Fruit fly (Drosophila melanogaster) whole organism, wandering third instar larva: ENCODE results near the gene Uch-L5.
A peak's percentile ranks its signal among the peaks of the same experiment; 100 is the strongest.

ENCODE experiments used
- Abd-B ChIP-seq: fragments of >200 bp; optimal IDR thresholded peaks from 2 replicates; lab custom pipeline; 2017; ENCODE audit warnings: missing biosample characterization, missing genetic modification characterization
- CG32264 ChIP-seq: fragments of 200-800 bp; sonication (Bioruptor generic); optimal IDR thresholded peaks from 2 replicates; lab custom pipeline; 2016; ENCODE audit warnings: missing biosample characterization, missing genetic modification characterization
- CG9705 ChIP-seq: fragments of 200-800 bp; sonication (Bioruptor generic); optimal IDR thresholded peaks from 2 replicates; lab custom pipeline; 2018; ENCODE audit warnings: missing biosample characterization, mild to moderate bottlenecking, missing genetic modification characterization
- CrebA ChIP-seq: fragments of 200-800 bp; sonication (Bioruptor generic); optimal IDR thresholded peaks from 2 replicates; lab custom pipeline; 2016; ENCODE audit warnings: missing biosample characterization, mild to moderate bottlenecking, missing genetic modification characterization, borderline replicate concordance
- Dfd ChIP-seq: fragments of >200 bp; optimal IDR thresholded peaks from 2 replicates; lab custom pipeline; 2017; ENCODE audit warnings: missing biosample characterization, missing genetic modification characterization
- Dif ChIP-seq: fragments of 200-275, 200-300 bp; sonication (Bioruptor generic); optimal IDR thresholded peaks from 2 replicates; lab custom pipeline; 2018; ENCODE audit warnings: missing biosample characterization, missing genetic modification characterization; ENCODE audit not compliant: partially characterized antibody
- GATAd ChIP-seq: sonication (Bioruptor generic); optimal IDR thresholded peaks from 2 replicates; lab custom pipeline; 2016; ENCODE audit warnings: missing biosample characterization, missing genetic modification characterization
- HLH106 ChIP-seq: fragments of 200-800 bp; optimal IDR thresholded peaks from 3 replicates; lab custom pipeline; 2019; ENCODE audit warnings: missing biosample characterization, mild to moderate bottlenecking, missing genetic modification characterization, moderate library complexity
- Hnf4 ChIP-seq: fragments of 200-800 bp; sonication (Bioruptor generic); optimal IDR thresholded peaks from 2 replicates; lab custom pipeline; 2016; ENCODE audit warnings: missing biosample characterization, mild to moderate bottlenecking, missing genetic modification characterization
- Hr78 ChIP-seq: fragments of >200 bp; optimal IDR thresholded peaks from 2 replicates; lab custom pipeline; 2017; ENCODE audit warnings: missing biosample characterization, missing genetic modification characterization
- Hr83 ChIP-seq: fragments of 200-300 bp; sonication (Bioruptor generic); optimal IDR thresholded peaks from 2 replicates; lab custom pipeline; 2016; ENCODE audit warnings: missing biosample characterization, mild to moderate bottlenecking, missing genetic modification characterization, moderate library complexity; ENCODE audit not compliant: poor library complexity, severe bottlenecking
- Jra ChIP-seq: sonication (Bioruptor generic); optimal IDR thresholded peaks from 2 replicates; lab custom pipeline; 2016; ENCODE audit warnings: missing biosample characterization, missing genetic modification characterization
- Mio ChIP-seq: sonication (Bioruptor generic); optimal IDR thresholded peaks from 2 replicates; lab custom pipeline; 2016; ENCODE audit warnings: missing biosample characterization, missing genetic modification characterization
- Myc ChIP-seq: fragments of >200 bp; optimal IDR thresholded peaks from 2 replicates; lab custom pipeline; 2017
- N ChIP-seq: fragments of >200 bp; optimal IDR thresholded peaks from 2 replicates; lab custom pipeline; 2018; ENCODE audit warnings: missing biosample characterization, missing external identifiers, missing genetic modification characterization
- OdsH ChIP-seq: fragments of 200-800 bp; sonication (Bioruptor generic); optimal IDR thresholded peaks from 2 replicates; lab custom pipeline; 2016; ENCODE audit warnings: missing biosample characterization, mild to moderate bottlenecking, missing genetic modification characterization
- Rel ChIP-seq, 2 experiments: fragments of 200-800 bp; sonication (Bioruptor generic) in 1 of 2; optimal IDR thresholded peaks; 2 replicates in 1 of 2; 3 replicates in 1 of 2; lab custom pipeline; 2016 to 2019; ENCODE audit warnings: mild to moderate bottlenecking in 2 of 2, missing biosample characterization in 2 of 2, missing genetic modification characterization in 2 of 2, moderate library complexity in 1 of 2
- Sp1 ChIP-seq: fragments of 200-800 bp; sonication (Bioruptor generic); optimal IDR thresholded peaks from 3 replicates; lab custom pipeline; 2019; ENCODE audit warnings: missing biosample characterization, mild to moderate bottlenecking, missing genetic modification characterization, moderate library complexity
- Vsx2 ChIP-seq: fragments of 200-300, 225-300 bp; sonication (Bioruptor generic); optimal IDR thresholded peaks from 2 replicates; lab custom pipeline; 2018; ENCODE audit warnings: missing biosample characterization, missing genetic modification characterization; ENCODE audit not compliant: partially characterized antibody
- br ChIP-seq: fragments of 200-800 bp; sonication (Bioruptor generic); optimal IDR thresholded peaks from 2 replicates; lab custom pipeline; 2016; ENCODE audit warnings: missing biosample characterization, missing genetic modification characterization
- brk ChIP-seq: fragments of 200-800 bp; sonication (Bioruptor generic); optimal IDR thresholded peaks from 2 replicates; lab custom pipeline; 2016; ENCODE audit warnings: missing biosample characterization, mild to moderate bottlenecking, missing genetic modification characterization
- dl ChIP-seq, 2 experiments: fragments of 175-275, 200-275 bp in 1 of 2; fragments of 200-275 bp in 1 of 2; sonication (Bioruptor generic); optimal IDR thresholded peaks; lab custom pipeline; 2018; ENCODE audit warnings: mild to moderate bottlenecking in 2 of 2, missing biosample characterization in 2 of 2, missing genetic modification characterization in 2 of 2, moderate library complexity in 2 of 2; ENCODE audit not compliant: partially characterized antibody in 2 of 2, insufficient read depth in 1 of 2
- dmrt93B ChIP-seq: fragments of 200-800 bp; sonication (Bioruptor generic); optimal IDR thresholded peaks from 2 replicates; lab custom pipeline; 2018; ENCODE audit warnings: missing biosample characterization, mild to moderate bottlenecking, missing genetic modification characterization
- dsf ChIP-seq: sonication (Bioruptor generic); optimal IDR thresholded peaks from 2 replicates; lab custom pipeline; 2016; ENCODE audit warnings: missing biosample characterization, missing genetic modification characterization, borderline replicate concordance
- ey ChIP-seq: fragments of 200-800 bp; sonication (Bioruptor generic); optimal IDR thresholded peaks from 2 replicates; lab custom pipeline; 2016; ENCODE audit warnings: missing biosample characterization, missing genetic modification characterization
- foxo ChIP-seq, 2 experiments: fragments of 200-800 bp; sonication (Bioruptor generic); optimal IDR thresholded peaks; 2 replicates in 1 of 2; 3 replicates in 1 of 2; lab custom pipeline; 2016 to 2017; ENCODE audit warnings: missing biosample characterization in 2 of 2, missing genetic modification characterization in 2 of 2
- fru ChIP-seq: fragments of 200-800 bp; sonication (Bioruptor generic); optimal IDR thresholded peaks from 3 replicates; lab custom pipeline; 2016; ENCODE audit warnings: missing biosample characterization, mild to moderate bottlenecking, missing genetic modification characterization
- h ChIP-seq: fragments of 200-800 bp; sonication (Bioruptor generic); optimal IDR thresholded peaks from 3 replicates; lab custom pipeline; 2016; ENCODE audit warnings: missing biosample characterization, mild to moderate bottlenecking, missing genetic modification characterization
- jim ChIP-seq: fragments of 175-275, 200-325 bp; sonication (Bioruptor generic); optimal IDR thresholded peaks from 2 replicates; lab custom pipeline; 2016; ENCODE audit warnings: missing biosample characterization, mild to moderate bottlenecking, missing genetic modification characterization
- lola ChIP-seq: fragments of >200 bp; optimal IDR thresholded peaks from 2 replicates; lab custom pipeline; 2017; ENCODE audit warnings: missing biosample characterization, missing genetic modification characterization
- pan ChIP-seq: fragments of >200 bp; optimal IDR thresholded peaks from 2 replicates; lab custom pipeline; 2017
- psq ChIP-seq: fragments of 200-800 bp; sonication (Bioruptor generic); optimal IDR thresholded peaks from 3 replicates; lab custom pipeline; 2017; ENCODE audit warnings: missing biosample characterization, mild to moderate bottlenecking, missing genetic modification characterization, moderate library complexity
- rgr ChIP-seq: fragments of 200-800 bp; sonication (Bioruptor generic); optimal IDR thresholded peaks from 3 replicates; lab custom pipeline; 2016; ENCODE audit warnings: missing biosample characterization, mild to moderate bottlenecking, missing genetic modification characterization
- sage ChIP-seq: fragments of 200-800 bp; sonication (Bioruptor generic); optimal IDR thresholded peaks from 2 replicates; lab custom pipeline; 2016; ENCODE audit warnings: missing biosample characterization, mild to moderate bottlenecking, missing genetic modification characterization
- sv ChIP-seq: fragments of 200-800 bp; sonication (Bioruptor generic); optimal IDR thresholded peaks from 3 replicates; lab custom pipeline; 2016; ENCODE audit warnings: missing biosample characterization, missing genetic modification characterization
- tai ChIP-seq: sonication (Bioruptor generic); optimal IDR thresholded peaks from 2 replicates; lab custom pipeline; 2016; ENCODE audit warnings: missing biosample characterization, missing genetic modification characterization
- usp ChIP-seq: fragments of >200 bp; optimal IDR thresholded peaks from 2 replicates; lab custom pipeline; 2017; ENCODE audit warnings: missing biosample characterization, missing genetic modification characterization
- woc ChIP-seq: sonication (Bioruptor generic); optimal IDR thresholded peaks from 2 replicates; lab custom pipeline; 2016; ENCODE audit warnings: missing biosample characterization, mild to moderate bottlenecking, missing genetic modification characterization

Gene Uch-L5

dm6 chr3L:9447239-9447777 is 29.5 kb downstream of the Uch-L5 start:
- TF ChIP-seq jim (GFP tag; lab: Kevin White, UChicago) (no peak), br (GFP tag; lab: Kevin White, UChicago) (peak; percentile 25), usp (GFP tag; lab: Kevin White, UChicago) (no peak), Hnf4 (GFP tag; lab: Kevin White, UChicago) (peak; percentile 16), fru (GFP tag; lab: Kevin White, UChicago) (peak; percentile 49), h (GFP tag; lab: Kevin White, UChicago) (peak; percentile 45), Hr83 (GFP tag; lab: Kevin White, UChicago) (no peak), sage (GFP tag; lab: Kevin White, UChicago) (no peak), ey (GFP tag; lab: Kevin White, UChicago) (peak; percentile 26), pan (no peak), GATAd (GFP tag; lab: Kevin White, UChicago) (no peak), dmrt93B (GFP tag; lab: Kevin White, UChicago) (no peak), foxo (GFP tag; optimal IDR thresholded peaks at IDR 0.05; lab: Kevin White, UChicago) (peak; percentile 12 to 61), psq (GFP tag; lab: Kevin White, UChicago) (peak; percentile 62)

dm6 chr3L:9446731-9447238 is 30.0 kb downstream of the Uch-L5 start, which contains the start of gene CG3529:
TSS of gene CG3529 (plus strand) at chr3L:9446864.
- TF ChIP-seq Hr78 (GFP tag; lab: Kevin White, UChicago) = no peak
- TF ChIP-seq woc (GFP tag; lab: Kevin White, UChicago) = no peak
- TF ChIP-seq Vsx2 (GFP tag; lab: Kevin White, UChicago) = no peak
- no peak for TF ChIP-seq Abd-B (GFP tag; lab: Kevin White, UChicago)
- no peak for TF ChIP-seq dmrt93B (GFP tag; lab: Kevin White, UChicago)
- TF ChIP-seq N (GFP tag; lab: Kevin White, UChicago) = no peak
- no peak for TF ChIP-seq Jra (GFP tag; lab: Kevin White, UChicago)
- peak; percentile 26 for TF ChIP-seq Hnf4 (GFP tag; lab: Kevin White, UChicago)
- TF ChIP-seq Myc = no peak
- TF ChIP-seq CG32264 (GFP tag; lab: Kevin White, UChicago) = no peak
- TF ChIP-seq dl (GFP tag; optimal IDR thresholded peaks at IDR 0.05; lab: Kevin White, UChicago; ENCODE audit: insufficient read depth in 1 of 2, partially characterized antibody in 2 of 2) = no peak
- TF ChIP-seq CG9705 (GFP tag; lab: Kevin White, UChicago) = peak; percentile 12
- TF ChIP-seq psq (GFP tag; lab: Kevin White, UChicago) = no peak
- no peak for TF ChIP-seq OdsH (GFP tag; lab: Kevin White, UChicago)
- TF ChIP-seq dsf = no peak
- peak; percentile 28 for TF ChIP-seq sage (GFP tag; lab: Kevin White, UChicago)
- TF ChIP-seq Rel (GFP tag; optimal IDR thresholded peaks at IDR 0.05; lab: Kevin White, UChicago) = no peak
- peak; percentile 61 for TF ChIP-seq Rel (tag; optimal IDR thresholded peaks at IDR 0.05; lab: Kevin White, UChicago)
- TF ChIP-seq foxo (GFP tag; optimal IDR thresholded peaks at IDR 0.05; lab: Kevin White, UChicago) = peak in 1 of 2 experiments; percentile 38
- TF ChIP-seq fru (GFP tag; lab: Kevin White, UChicago) = peak; percentile 32
- no peak for TF ChIP-seq sv (GFP tag; lab: Kevin White, UChicago)
- TF ChIP-seq rgr = peak; percentile 36
- TF ChIP-seq ey (GFP tag; lab: Kevin White, UChicago) = peak; percentile 9
- no peak for TF ChIP-seq GATAd (GFP tag; lab: Kevin White, UChicago)
- peak; percentile 41 for TF ChIP-seq brk
- no peak for TF ChIP-seq Mio (GFP tag; lab: Kevin White, UChicago)
- TF ChIP-seq jim (GFP tag; lab: Kevin White, UChicago) = peak; percentile 63
- TF ChIP-seq CrebA = no peak
- no peak for TF ChIP-seq Hr83 (GFP tag; lab: Kevin White, UChicago)
- no peak for TF ChIP-seq tai (GFP tag; lab: Kevin White, UChicago)
- no peak for TF ChIP-seq h (GFP tag; lab: Kevin White, UChicago)
- no peak for TF ChIP-seq pan
- TF ChIP-seq lola (GFP tag; lab: Kevin White, UChicago) = no peak
- no peak for TF ChIP-seq Dif (GFP tag; lab: Kevin White, UChicago)
- TF ChIP-seq usp (GFP tag; lab: Kevin White, UChicago) = no peak
- peak; percentile 56 for TF ChIP-seq HLH106
- no peak for TF ChIP-seq br (GFP tag; lab: Kevin White, UChicago)
- TF ChIP-seq Dfd (GFP tag; lab: Kevin White, UChicago) = no peak
- peak; percentile 53 for TF ChIP-seq Sp1 (GFP tag; lab: Kevin White, UChicago)
